Fruit fly (Drosophila melanogaster): ENCODE data around the gene Pten.
A peak's percentile ranks its signal among the peaks of the same experiment; 100 is the strongest.

The Pten gene

DNA sequence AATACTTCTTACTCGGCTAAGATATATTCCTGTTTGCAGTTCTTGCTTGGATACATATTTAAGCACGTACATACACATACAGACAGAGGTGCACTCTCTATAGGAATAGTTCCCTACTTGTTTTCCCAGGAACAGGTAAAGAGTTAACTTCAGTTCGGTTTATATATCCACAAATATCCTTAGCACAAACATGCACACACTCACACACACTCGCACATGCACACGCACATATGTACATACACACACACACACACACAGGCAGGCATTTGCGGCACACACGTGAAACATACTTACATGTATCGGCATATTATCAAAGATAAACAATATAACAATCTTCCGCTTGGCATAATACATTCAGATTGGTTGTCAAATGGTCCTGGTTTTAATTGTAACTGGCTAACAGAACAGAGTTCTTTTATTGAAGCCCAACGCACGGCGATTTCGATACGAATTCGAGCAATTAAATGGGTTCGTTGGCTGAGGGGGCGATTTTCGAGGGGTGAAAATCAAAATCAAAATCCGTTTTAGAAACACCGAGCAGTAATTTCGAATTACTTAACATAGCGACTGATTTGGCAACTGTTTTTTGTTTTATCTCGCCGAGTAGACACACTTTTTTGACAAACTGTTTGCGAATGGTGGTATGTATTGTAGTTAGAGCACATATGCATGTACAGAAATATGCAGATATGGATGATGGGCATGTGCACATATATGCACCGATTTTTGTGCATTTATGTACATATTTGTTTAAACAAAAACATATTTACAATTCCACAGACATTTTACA is 694 bp downstream of the Pten start:
- no peak for TF ChIP-seq esg (GFP tag; conservative IDR thresholded peaks at IDR 0.05)
- TF ChIP-seq Rx (GFP tag; IDR thresholded peaks at IDR 0.05) = no peak
- no peak for TF ChIP-seq B-H2 (GFP tag; optimal IDR thresholded peaks at IDR 0.05)
- TF ChIP-seq zfh1 (GFP tag; IDR thresholded peaks at IDR 0.05) = peak; percentile 13; the same call in 1 of the 3 replicates
- TF ChIP-seq Drgx (GFP tag; IDR thresholded peaks at IDR 0.05) = 0 out of 2 replicates have a peak, but pooled peaks have one; percentile 27
- no peak for TF ChIP-seq CG3995 (GFP tag; optimal IDR thresholded peaks at IDR 0.05)
- TF ChIP-seq eve (GFP tag; optimal IDR thresholded peaks at IDR 0.05) = peak in 1 of 2 experiments; percentile 36
- TF ChIP-seq sens (GFP tag) = peak; percentile 49
- TF ChIP-seq bcd (GFP tag; optimal IDR thresholded peaks at IDR 0.05) = no peak
- TF ChIP-seq her (GFP tag; optimal IDR thresholded peaks at IDR 0.05) = no peak
- no peak for TF ChIP-seq run (tag; optimal IDR thresholded peaks at IDR 0.05)
- TF ChIP-seq CG2875 (GFP tag; optimal IDR thresholded peaks at IDR 0.05) = no peak
- TF ChIP-seq pan (optimal IDR thresholded peaks at IDR 0.05) = no peak
- peak in 1 of 2 experiments; percentile 48 for TF ChIP-seq pan (GFP tag; optimal IDR thresholded peaks at IDR 0.05 in 1 of 2, IDR thresholded peaks at IDR 0.05 in 1 of 2)
- TF ChIP-seq Kr (GFP tag; optimal IDR thresholded peaks at IDR 0.05) = peak; percentile 68
- TF ChIP-seq CG15479 (GFP tag; optimal IDR thresholded peaks at IDR 0.05) = peak; percentile 47
- peak; percentile 80 for TF ChIP-seq lov (optimal IDR thresholded peaks at IDR 0.05)
- TF ChIP-seq lov (GFP tag; IDR thresholded peaks at IDR 0.05) = no peak
- peak in 1 of 3 experiments; percentile 44 for TF ChIP-seq lola (GFP tag; optimal IDR thresholded peaks at IDR 0.05)
- peak; percentile 99 for TF ChIP-seq CG8388 (GFP tag; optimal IDR thresholded peaks at IDR 0.05)
- no peak for TF ChIP-seq HmgD (GFP tag; optimal IDR thresholded peaks at IDR 0.05)
- TF ChIP-seq cg (GFP tag; optimal IDR thresholded peaks at IDR 0.05) = peak; percentile 91

DNA sequence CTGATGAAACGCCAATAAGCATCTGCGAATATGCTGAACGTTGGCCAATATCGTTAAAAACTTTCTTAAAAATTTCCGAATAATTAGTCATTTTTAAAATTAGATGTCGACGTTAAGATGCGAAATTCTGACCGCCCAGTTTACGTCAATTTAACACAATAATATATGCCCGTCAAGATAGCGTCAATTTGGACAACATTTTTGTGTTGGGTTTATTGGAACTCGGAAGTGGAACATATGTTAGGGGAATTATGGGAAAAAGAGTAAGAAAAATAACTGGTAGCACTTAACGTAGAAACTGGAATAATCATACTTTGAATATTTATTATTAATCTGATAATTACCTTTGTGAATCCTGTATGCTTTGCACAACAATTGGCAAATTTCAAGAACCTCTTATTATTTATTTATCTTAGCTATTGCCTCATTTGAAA is 5.1 kb downstream of the Pten start, which contains the start of gene CG5676:
TSS of gene CG5676 (minus strand) at position 167 of the 434 bp plus-strand sequence.
- no peak for TF ChIP-seq CG17612 (GFP tag; IDR thresholded peaks at IDR 0.05)
- TF ChIP-seq CG17359 (tag; optimal IDR thresholded peaks at IDR 0.05) = no peak
- TF ChIP-seq pfk (GFP tag; optimal IDR thresholded peaks at IDR 0.05) = peak; percentile 97
- peak; percentile 99 for TF ChIP-seq CG30020 (tag; optimal IDR thresholded peaks at IDR 0.05)
- TF ChIP-seq zen2 (GFP tag; IDR thresholded peaks at IDR 0.05; ENCODE audit: partially characterized antibody) = no peak
- peak; percentile 39 for TF ChIP-seq gfzf (GFP tag; optimal IDR thresholded peaks at IDR 0.05)
- TF ChIP-seq CG8290 (GFP tag; optimal IDR thresholded peaks at IDR 0.05) = peak; percentile 14
- TF ChIP-seq CG8290 (tag; optimal IDR thresholded peaks at IDR 0.05) = no peak
- peak; percentile 36 for TF ChIP-seq CG7745 (tag; optimal IDR thresholded peaks at IDR 0.05)
- TF ChIP-seq stwl (tag; optimal IDR thresholded peaks at IDR 0.05) = peak; percentile 52
- peak; percentile 90 for TF ChIP-seq CG1024 (GFP tag; IDR thresholded peaks at IDR 0.05)
- peak in 1 of 2 experiments; percentile 74 for TF ChIP-seq Pdp1 (GFP tag; optimal IDR thresholded peaks at IDR 0.05)
- peak; percentile 5 for TF ChIP-seq cg (GFP tag; optimal IDR thresholded peaks at IDR 0.05)
- peak; percentile 16 for TF ChIP-seq CG13624 (GFP tag; optimal IDR thresholded peaks at IDR 0.05)
- TF ChIP-seq nerfin-1 (tag; optimal IDR thresholded peaks at IDR 0.05) = peak; percentile 11
- peak; percentile 25 for TF ChIP-seq Dp (GFP tag; optimal IDR thresholded peaks at IDR 0.05)
- TF ChIP-seq CG7271 (tag; optimal IDR thresholded peaks at IDR 0.05) = peak; percentile 23
- peak; percentile 78 for TF ChIP-seq CG3995 (GFP tag; optimal IDR thresholded peaks at IDR 0.05)
- peak; percentile 26 for TF ChIP-seq phol (tag; optimal IDR thresholded peaks at IDR 0.05)
- peak; percentile 31 for TF ChIP-seq BEAF-32 (GFP tag; optimal IDR thresholded peaks at IDR 0.05)
- peak; percentile 31 for TF ChIP-seq trem (tag; optimal IDR thresholded peaks at IDR 0.05)
- peak; percentile 70 for TF ChIP-seq MBD-R2 (GFP tag; IDR thresholded peaks at IDR 0.05)
- TF ChIP-seq pzg (GFP tag; optimal IDR thresholded peaks at IDR 0.05) = peak; percentile 71
- peak; percentile 57 for TF ChIP-seq CG12659 (GFP tag; optimal IDR thresholded peaks at IDR 0.05)
- peak; percentile 38 for TF ChIP-seq Sry-δ (GFP tag; optimal IDR thresholded peaks at IDR 0.05)
- peak; percentile 4 for TF ChIP-seq CG18262 (tag; optimal IDR thresholded peaks at IDR 0.05)
- TF ChIP-seq MESR4 (GFP tag; optimal IDR thresholded peaks at IDR 0.05) = peak; percentile 77
- peak in 1 of 2 experiments; percentile 45 for TF ChIP-seq eve (GFP tag; optimal IDR thresholded peaks at IDR 0.05)
- no peak for TF ChIP-seq CG12942 (GFP tag; optimal IDR thresholded peaks at IDR 0.05)
